Fruit fly (Drosophila melanogaster): ENCODE data around the gene Pak3.

Gene Pak3

DNA sequence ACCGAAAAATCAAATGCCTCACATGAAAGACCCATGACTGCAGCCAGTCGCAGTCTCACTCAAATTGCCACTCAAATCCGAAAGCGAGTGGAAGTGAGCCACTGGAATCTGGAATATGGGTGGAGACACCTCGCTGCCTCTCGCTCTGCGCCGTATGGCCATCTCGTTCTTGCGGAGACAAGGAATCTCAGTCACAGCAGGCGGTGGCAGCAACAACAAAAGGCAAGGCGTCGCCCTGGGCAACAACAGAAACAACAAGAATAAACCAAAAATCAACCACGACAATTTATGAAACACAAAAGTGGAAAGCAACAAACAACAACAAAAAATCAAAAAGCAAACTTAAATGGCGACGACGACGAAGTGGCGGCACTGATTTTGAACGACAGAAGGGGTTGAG, 30.3 kb downstream of the Pak3 start (continued):
- no peak for TF ChIP-seq Ada2b (GFP tag; IDR thresholded peaks at IDR 0.05)
- TF ChIP-seq Ptx1 (GFP tag; IDR thresholded peaks at IDR 0.05) = no peak
- TF ChIP-seq CG6175 (GFP tag; IDR thresholded peaks at IDR 0.05) = no peak
- TF ChIP-seq Hmx (GFP tag; optimal IDR thresholded peaks at IDR 0.05) = no peak
- TF ChIP-seq CG13424 (tag; optimal IDR thresholded peaks at IDR 0.05) = no peak
- TF ChIP-seq Deaf1 (tag; optimal IDR thresholded peaks at IDR 0.05) = no peak
- TF ChIP-seq Nf-YB (GFP tag; optimal IDR thresholded peaks at IDR 0.05) = peak; percentile 93
- no peak for TF ChIP-seq CG13123 (GFP tag; optimal IDR thresholded peaks at IDR 0.05)
- no peak for TF ChIP-seq CG11504 (tag; optimal IDR thresholded peaks at IDR 0.05)
- TF ChIP-seq D (optimal IDR thresholded peaks at IDR 0.05) = no peak
- peak; percentile 53 for TF ChIP-seq D (GFP tag; optimal IDR thresholded peaks at IDR 0.05)
- TF ChIP-seq CG6654 (GFP tag; optimal IDR thresholded peaks at IDR 0.05) = no peak
- TF ChIP-seq CG16863 (GFP tag; optimal IDR thresholded peaks at IDR 0.05) = no peak
- peak; percentile 27 for TF ChIP-seq cg (GFP tag; optimal IDR thresholded peaks at IDR 0.05)
- TF ChIP-seq onecut (GFP tag; IDR thresholded peaks at IDR 0.05) = no peak
- TF ChIP-seq emc (GFP tag; optimal IDR thresholded peaks at IDR 0.05) = no peak
- TF ChIP-seq ap (GFP tag; IDR thresholded peaks at IDR 0.05) = no peak
- no peak for TF ChIP-seq mirr (GFP tag; optimal IDR thresholded peaks at IDR 0.05)
- peak; percentile 90 for TF ChIP-seq CG1832 (GFP tag; optimal IDR thresholded peaks at IDR 0.05)
- TF ChIP-seq CG18599 (GFP tag; optimal IDR thresholded peaks at IDR 0.05) = no peak
- peak; percentile 59 for TF ChIP-seq Adf1 (GFP tag; IDR thresholded peaks at IDR 0.05)
- TF ChIP-seq Dad (GFP tag; optimal IDR thresholded peaks at IDR 0.05) = no peak
- TF ChIP-seq ewg (GFP tag; optimal IDR thresholded peaks at IDR 0.05) = peak; percentile 36
- TF ChIP-seq otp (GFP tag; IDR thresholded peaks at IDR 0.05) = no peak
- peak; percentile 94 for TF ChIP-seq Nf-YC (tag; optimal IDR thresholded peaks at IDR 0.05)
- no peak for TF ChIP-seq croc (GFP tag; conservative IDR thresholded peaks at IDR 0.05)
- TF ChIP-seq CG11723 (GFP tag; optimal IDR thresholded peaks at IDR 0.05) = no peak
- no peak for TF ChIP-seq MESR4 (GFP tag; optimal IDR thresholded peaks at IDR 0.05)
- TF ChIP-seq peb (GFP tag; IDR thresholded peaks at IDR 0.05) = no peak
- TF ChIP-seq Dek (tag; optimal IDR thresholded peaks at IDR 0.05) = no peak
- TF ChIP-seq Spps (tag; optimal IDR thresholded peaks at IDR 0.05) = no peak
- peak; percentile 35; the same call in 1 of the 2 replicates for TF ChIP-seq Bgb (GFP tag; IDR thresholded peaks at IDR 0.05; ENCODE audit: partially characterized antibody)
- TF ChIP-seq CkIIα-i1 (GFP tag; IDR thresholded peaks at IDR 0.05) = no peak
- no peak for TF ChIP-seq yki (optimal IDR thresholded peaks at IDR 0.05)
- TF ChIP-seq CG3847 (GFP tag; IDR thresholded peaks at IDR 0.05) = no peak
- peak; percentile 59 for TF ChIP-seq CG8478 (optimal IDR thresholded peaks at IDR 0.05)
- 0 out of 3 replicates have a peak, but pooled peaks have one; percentile 20 for TF ChIP-seq knrl (GFP tag; IDR thresholded peaks at IDR 0.05; ENCODE audit: partially characterized antibody)
- no peak for TF ChIP-seq sisA (GFP tag; IDR thresholded peaks at IDR 0.05)
- TF ChIP-seq kay (GFP tag; optimal IDR thresholded peaks at IDR 0.05) = no peak
- no peak for TF ChIP-seq exex (tag; optimal IDR thresholded peaks at IDR 0.05)
- peak; percentile 92 for TF ChIP-seq CG10321 (GFP tag; IDR thresholded peaks at IDR 0.05)

dm6 chr3R:16416508-16416907, 37.1 kb downstream of the Pak3 start:
- no peak for TF ChIP-seq ac (GFP tag; optimal IDR thresholded peaks at IDR 0.05)
- no peak for TF ChIP-seq CG2889 (GFP tag; IDR thresholded peaks at IDR 0.05)
- TF ChIP-seq vvl (GFP tag; IDR thresholded peaks at IDR 0.05) = no peak
- TF ChIP-seq Lim3 (GFP tag; IDR thresholded peaks at IDR 0.05) = no peak
- TF ChIP-seq da (GFP tag; optimal IDR thresholded peaks at IDR 0.05) = no peak
- TF ChIP-seq jumu (GFP tag; optimal IDR thresholded peaks at IDR 0.05) = no peak
- no peak for TF ChIP-seq NC2α (GFP tag; optimal IDR thresholded peaks at IDR 0.05)
- no peak for TF ChIP-seq dpn (GFP tag; optimal IDR thresholded peaks at IDR 0.05)
